Worm (Caenorhabditis elegans) whole organism, young adult: ENCODE data around the gene C34C12.6.

ENCODE experiments used
- B0336.3 ChIP-seq: fragments of 200-800 bp; sonication (Bioruptor generic); IDR thresholded peaks from 2 replicates; pipeline ENCODE4 v1.3.6; 2022; ENCODE audit warnings: missing genetic modification characterization, missing compliant biosample characterization
- D2030.7 ChIP-seq: fragments of 200-800 bp; sonication (Bioruptor generic); IDR thresholded peaks from 2 replicates; pipeline ENCODE4 v1.3.6; 2022; ENCODE audit warnings: missing genetic modification reagents, missing genetic modification characterization, missing compliant biosample characterization
- F10E7.11 ChIP-seq: sonication (generic microtip); optimal IDR thresholded peaks from 2 replicates; lab custom pipeline; 2017; ENCODE audit warnings: mild to moderate bottlenecking, missing genetic modification characterization, moderate library complexity, missing compliant biosample characterization
- F33H1.4 ChIP-seq: fragments of 200-800 bp; sonication (Bioruptor generic); IDR thresholded peaks from 2 replicates; pipeline ENCODE4 v1.3.6; 2022; ENCODE audit warnings: missing genetic modification reagents, missing genetic modification characterization, missing compliant biosample characterization
- F52B5.7 ChIP-seq: sonication (generic microtip); optimal IDR thresholded peaks from 2 replicates; lab custom pipeline; 2016; ENCODE audit warnings: mild to moderate bottlenecking, missing genetic modification characterization, missing compliant biosample characterization
- F55B11.4 ChIP-seq: sonication (generic microtip); optimal IDR thresholded peaks from 2 replicates; lab custom pipeline; 2016; ENCODE audit warnings: missing compliant biosample characterization, missing genetic modification characterization, borderline replicate concordance; ENCODE audit not compliant: insufficient read depth
- Y95B8A.8 ChIP-seq: fragments of 200-800 bp; sonication (Bioruptor generic); IDR thresholded peaks from 2 replicates; pipeline ENCODE4 v1.3.6; 2022; ENCODE audit warnings: missing genetic modification reagents, missing genetic modification characterization, missing compliant biosample characterization
- ZK185.1 ChIP-seq: sonication (generic microtip); optimal IDR thresholded peaks from 2 replicates; lab custom pipeline; 2016; ENCODE audit warnings: mild to moderate bottlenecking, missing genetic modification characterization, missing compliant biosample characterization; ENCODE audit not compliant: poor library complexity, severe bottlenecking
- atf-7 ChIP-seq: sonication (generic microtip); optimal IDR thresholded peaks from 2 replicates; lab custom pipeline; 2017; ENCODE audit warnings: mild to moderate bottlenecking, missing genetic modification characterization, missing compliant biosample characterization
- athp-1 ChIP-seq: sonication (generic microtip); optimal IDR thresholded peaks from 2 replicates; lab custom pipeline; 2017; ENCODE audit warnings: mild to moderate bottlenecking, missing genetic modification characterization, missing compliant biosample characterization
- attf-3 ChIP-seq: fragments of 200-800 bp; sonication (Bioruptor generic); conservative IDR thresholded peaks from 2 replicates; pipeline ENCODE4 v1.3.6; 2022; ENCODE audit warnings: missing genetic modification reagents, missing genetic modification characterization, missing compliant biosample characterization
- cebp-1 ChIP-seq, 2 experiments: fragments of 200-800 bp in 1 of 2; sonication (Bioruptor generic) in 1 of 2; sonication (generic microtip) in 1 of 2; IDR thresholded peaks in 1 of 2; optimal IDR thresholded peaks in 1 of 2; 2 replicates each; pipeline versions ENCODE4 v1.3.6 to Lab custom; 2017 to 2022; ENCODE audit warnings: missing compliant biosample characterization in 2 of 2, missing genetic modification characterization in 2 of 2, mild to moderate bottlenecking in 1 of 2, missing genetic modification reagents in 1 of 2, moderate library complexity in 1 of 2
- ceh-27 ChIP-seq: fragments of 200-800 bp; sonication (Bioruptor generic); optimal IDR thresholded peaks from 2 replicates; lab custom pipeline; 2018; ENCODE audit warnings: mild to moderate bottlenecking, missing genetic modification characterization, moderate library complexity, missing compliant biosample characterization
- ceh-40 ChIP-seq: fragments of 200-800 bp; sonication (Bioruptor generic); IDR thresholded peaks from 2 replicates; pipeline ENCODE4 v1.3.6; 2022; ENCODE audit warnings: missing genetic modification characterization, missing compliant biosample characterization
- chd-7 ChIP-seq: sonication (generic microtip); optimal IDR thresholded peaks from 2 replicates; lab custom pipeline; 2016; ENCODE audit warnings: mild to moderate bottlenecking, missing genetic modification characterization, moderate library complexity, missing compliant biosample characterization
- dox-1 ChIP-seq: fragments of 200-800 bp; sonication (Bioruptor generic); IDR thresholded peaks from 2 replicates; pipeline ENCODE4 v1.3.6; 2022; ENCODE audit warnings: missing genetic modification reagents, missing genetic modification characterization, missing compliant biosample characterization
- egl-18 ChIP-seq: fragments of 200-800 bp; sonication (Bioruptor generic); IDR thresholded peaks from 2 replicates; pipeline ENCODE4 v1.3.6; 2022; ENCODE audit warnings: missing genetic modification reagents, missing genetic modification characterization, missing compliant biosample characterization
- ekl-4 ChIP-seq: fragments of 200-800 bp; sonication (Bioruptor generic); IDR thresholded peaks from 2 replicates; pipeline ENCODE4 v1.3.6; 2022; ENCODE audit warnings: missing genetic modification reagents, missing genetic modification characterization, missing compliant biosample characterization
- ets-4 ChIP-seq: fragments of 200-800 bp; sonication (Bioruptor generic); optimal IDR thresholded peaks from 2 replicates; lab custom pipeline; 2018; ENCODE audit warnings: mild to moderate bottlenecking, missing genetic modification characterization, missing compliant biosample characterization
- hmg-1.2 ChIP-seq: fragments of 200-800 bp; sonication (Bioruptor generic); IDR thresholded peaks from 2 replicates; pipeline ENCODE4 v1.3.6; 2022; ENCODE audit warnings: missing genetic modification reagents, missing genetic modification characterization, missing compliant biosample characterization
- let-607 ChIP-seq, 2 experiments: fragments of 200-800 bp in 1 of 2; sonication (Bioruptor generic) in 1 of 2; sonication (generic microtip) in 1 of 2; optimal IDR thresholded peaks; 2 replicates each; lab custom pipeline; 2016 to 2018; ENCODE audit warnings: mild to moderate bottlenecking in 2 of 2, missing compliant biosample characterization in 2 of 2, missing genetic modification characterization in 2 of 2, moderate library complexity in 2 of 2, missing genotype in 1 of 2
- lin-35 ChIP-seq, 3 experiments: fragments of 150-350 bp in 2 of 3; sonication (generic microtip) in 1 of 3; optimal IDR thresholded peaks; 2 replicates each; lab custom pipeline; 2014 to 2018; ENCODE audit warnings: missing biosample characterization in 3 of 3, missing genetic modification characterization in 3 of 3, missing genetic modification reagents in 3 of 3
- lin-40 ChIP-seq: sonication (generic microtip); optimal IDR thresholded peaks from 2 replicates; lab custom pipeline; 2016; ENCODE audit warnings: missing genetic modification characterization, mild to moderate bottlenecking, missing compliant biosample characterization, missing genotype, missing genetic modification reagents
- lin-54 ChIP-seq: fragments of 200-800 bp; sonication (Bioruptor generic); optimal IDR thresholded peaks from 2 replicates; lab custom pipeline; 2018; ENCODE audit warnings: mild to moderate bottlenecking, missing genetic modification characterization, missing compliant biosample characterization
- lsl-1 ChIP-seq: fragments of 200-800 bp; sonication (Bioruptor generic); optimal IDR thresholded peaks from 2 replicates; lab custom pipeline; 2018; ENCODE audit warnings: mild to moderate bottlenecking, missing genetic modification characterization, moderate library complexity, missing compliant biosample characterization
- lsy-27 ChIP-seq: sonication (generic microtip); optimal IDR thresholded peaks from 2 replicates; lab custom pipeline; 2017; ENCODE audit warnings: missing genetic modification characterization, mild to moderate bottlenecking, missing compliant biosample characterization, antibody characterized with exemption, missing genotype, borderline replicate concordance; ENCODE audit not compliant: insufficient read depth
- madf-10 ChIP-seq: sonication (generic microtip); optimal IDR thresholded peaks from 2 replicates; lab custom pipeline; 2016; ENCODE audit warnings: mild to moderate bottlenecking, missing genetic modification characterization, missing compliant biosample characterization
- madf-3 ChIP-seq: fragments of 200-800 bp; sonication (Bioruptor generic); IDR thresholded peaks from 2 replicates; pipeline ENCODE4 v1.3.6; 2022; ENCODE audit warnings: missing genetic modification reagents, missing genetic modification characterization, missing compliant biosample characterization
- madf-6 ChIP-seq: fragments of 200-800 bp; sonication (Bioruptor generic); IDR thresholded peaks from 2 replicates; pipeline ENCODE4 v1.3.6; 2022; ENCODE audit warnings: missing genetic modification reagents, missing genetic modification characterization, missing compliant biosample characterization
- nfyb-1 ChIP-seq: fragments of 200-800 bp; sonication (Bioruptor generic); IDR thresholded peaks from 2 replicates; pipeline ENCODE4 v1.3.6; 2022; ENCODE audit warnings: missing genetic modification reagents, missing genetic modification characterization, missing compliant biosample characterization
- nhr-120 ChIP-seq: fragments of 200-800 bp; sonication (Bioruptor generic); IDR thresholded peaks from 2 replicates; pipeline ENCODE4 v1.3.6; 2022; ENCODE audit warnings: missing genetic modification characterization, missing compliant biosample characterization
- nhr-179 ChIP-seq: sonication (generic microtip); optimal IDR thresholded peaks from 2 replicates; lab custom pipeline; 2016; ENCODE audit warnings: mild to moderate bottlenecking, missing genetic modification characterization, missing compliant biosample characterization
- nhr-27 ChIP-seq: fragments of 200-800 bp; sonication (Bioruptor generic); optimal IDR thresholded peaks from 2 replicates; lab custom pipeline; 2018; ENCODE audit warnings: mild to moderate bottlenecking, missing genetic modification characterization, moderate library complexity, missing compliant biosample characterization
- nhr-80 ChIP-seq: sonication (generic microtip); optimal IDR thresholded peaks from 2 replicates; lab custom pipeline; 2016; ENCODE audit warnings: missing genetic modification characterization, missing compliant biosample characterization
- snpc-4 ChIP-seq, 5 experiments: fragments of 150-350 bp in 1 of 5; sonication (generic microtip) in 4 of 5; optimal IDR thresholded peaks; 2 replicates each; lab custom pipeline; 2014 to 2018; ENCODE audit warnings: missing genetic modification characterization in 5 of 5, missing biosample characterization in 3 of 5, antibody characterized with exemption in 2 of 5, mild to moderate bottlenecking in 2 of 5, missing compliant biosample characterization in 2 of 5, missing genotype in 2 of 5, moderate library complexity in 2 of 5, missing genetic modification reagents in 1 of 5
- sptf-2 ChIP-seq: fragments of 200-800 bp; sonication (Bioruptor generic); optimal IDR thresholded peaks from 2 replicates; lab custom pipeline; 2018; ENCODE audit warnings: mild to moderate bottlenecking, missing genetic modification characterization, missing compliant biosample characterization
- tbp1 ChIP-seq: fragments of 200-800 bp; sonication (Bioruptor generic); optimal IDR thresholded peaks from 2 replicates; lab custom pipeline; 2018; ENCODE audit warnings: mild to moderate bottlenecking, missing genetic modification characterization, missing compliant biosample characterization
- ztf-22 ChIP-seq: fragments of 200-800 bp; sonication (Bioruptor generic); optimal IDR thresholded peaks from 2 replicates; lab custom pipeline; 2018; ENCODE audit warnings: mild to moderate bottlenecking, missing genetic modification characterization, moderate library complexity, missing compliant biosample characterization
- ztf-3 ChIP-seq: fragments of 200-800 bp; sonication (Bioruptor generic); optimal IDR thresholded peaks from 2 replicates; lab custom pipeline; 2018; ENCODE audit warnings: mild to moderate bottlenecking, missing genetic modification characterization, missing compliant biosample characterization

Gene C34C12.6

ce11 chrIII:3509908-3510307 is 27.5 kb downstream of the C34C12.6 start, which contains the start of the genes M01F1.4 and mrpl-35:
Gene M01F1.4 (minus strand): TSS chrIII:3510033.
Gene mrpl-35 (plus strand): TSS chrIII:3510237.
- peak; percentile 16 for TF ChIP-seq lin-54 (GFP tag; lab: Kevin White, UChicago)
- no peak for TF ChIP-seq attf-3 (GFP tag; lab: Robert Waterston, UW)
- TF ChIP-seq lsy-27 (tag; lab: Kevin White, UChicago) = no peak
- TF ChIP-seq nhr-120 = 0 out of 2 replicates have a peak, but pooled peaks have one; percentile 22
- TF ChIP-seq nfyb-1 (GFP tag; lab: Robert Waterston, UW) = no peak
- no peak for TF ChIP-seq athp-1
- TF ChIP-seq nhr-80 (tag; lab: Kevin White, UChicago) = peak; percentile 13
- no peak; the same call in 1 of the 2 replicates for TF ChIP-seq madf-6 (GFP tag; lab: Robert Waterston, UW)
- no peak for TF ChIP-seq snpc-4 (GFP tag; optimal IDR thresholded peaks at IDR 0.05; lab: Kevin White, UChicago)
- TF ChIP-seq snpc-4 (tag; optimal IDR thresholded peaks at IDR 0.05; lab: Kevin White, UChicago) = peak in 3 of 4 experiments; percentile 6 to 36 (median 27)
- no peak for TF ChIP-seq let-607 (tag; optimal IDR thresholded peaks at IDR 0.05; lab: Kevin White, UChicago)
- TF ChIP-seq sptf-2 (GFP tag; lab: Kevin White, UChicago) = no peak
- peak in 1 of 3 experiments; percentile 9 for TF ChIP-seq lin-35 (GFP tag; optimal IDR thresholded peaks at IDR 0.05; lab: Kevin White, UChicago)
- peak; percentile 78 for TF ChIP-seq lsl-1
- TF ChIP-seq D2030.7 = peak; percentile 31; the same call in 1 of the 2 replicates
- peak; percentile 44; the same call in 1 of the 2 replicates for TF ChIP-seq F33H1.4 (GFP tag; lab: Robert Waterston, UW)
- peak; percentile 97 for TF ChIP-seq hmg-1.2 (GFP tag; lab: Robert Waterston, UW)
- TF ChIP-seq lin-40 (tag; lab: Kevin White, UChicago) = peak; percentile 1
- no peak for TF ChIP-seq madf-10 (tag; lab: Kevin White, UChicago)
- TF ChIP-seq dox-1 (GFP tag; lab: Robert Waterston, UW) = peak; percentile 44
- TF ChIP-seq nhr-179 (tag; lab: Kevin White, UChicago) = no peak

ce11 chrIII:3511808-3512207 is 29.4 kb downstream of the C34C12.6 start:
- TF ChIP-seq ztf-3 (GFP tag; lab: Kevin White, UChicago) (no peak), atf-7 (tag; lab: Kevin White, UChicago) (no peak), chd-7 (no peak), ceh-27 (GFP tag; lab: Kevin White, UChicago) (no peak)

- TF ChIP-seq ZK185.1 (tag; lab: Kevin White, UChicago) (no peak), F33H1.4 (GFP tag; lab: Robert Waterston, UW) (no peak), egl-18 (GFP tag; lab: Robert Waterston, UW) (no peak), B0336.3 (GFP tag; lab: Robert Waterston, UW) (no peak), nhr-80 (tag; lab: Kevin White, UChicago) (peak; percentile 8), nhr-27 (no peak), F52B5.7 (tag; lab: Kevin White, UChicago) (no peak), ceh-40 (no peak)
These were observed 37.1 kb downstream of the C34C12.6 start, which contains the start of gene hmit-1.3 for ce11 chrIII:3519505-3519904. Gene hmit-1.3 (minus strand): TSS chrIII:3519607.

ce11 chrIII:3520417-3520816 is 38.0 kb downstream of the C34C12.6 start:
- no peak for TF ChIP-seq F55B11.4 (tag; lab: Kevin White, UChicago)
- TF ChIP-seq madf-3 (GFP tag; lab: Robert Waterston, UW) = no peak
- TF ChIP-seq cebp-1 (GFP tag; IDR thresholded peaks at IDR 0.05; lab: Robert Waterston, UW) = no peak
- TF ChIP-seq cebp-1 (tag; optimal IDR thresholded peaks at IDR 0.05; lab: Kevin White, UChicago) = peak; percentile 61
- no peak for TF ChIP-seq Y95B8A.8 (GFP tag; lab: Robert Waterston, UW)
- TF ChIP-seq nhr-80 (tag; lab: Kevin White, UChicago) = peak; percentile 87
- peak; percentile 3 for TF ChIP-seq madf-10 (tag; lab: Kevin White, UChicago)
- TF ChIP-seq chd-7 = peak; percentile 22
- peak; percentile 70 to 76 for TF ChIP-seq let-607 (tag; optimal IDR thresholded peaks at IDR 0.05; lab: Kevin White, UChicago)
- no peak for TF ChIP-seq lin-35 (GFP tag; optimal IDR thresholded peaks at IDR 0.05; lab: Kevin White, UChicago)
- TF ChIP-seq tbp1 = peak; percentile 23
- TF ChIP-seq lin-40 (tag; lab: Kevin White, UChicago) = peak; percentile 8
- TF ChIP-seq F10E7.11 (tag; lab: Kevin White, UChicago) = no peak
- TF ChIP-seq ets-4 = peak; percentile 41
- peak; percentile 47 for TF ChIP-seq atf-7 (tag; lab: Kevin White, UChicago)
- TF ChIP-seq ztf-22 (GFP tag; lab: Kevin White, UChicago) = peak; percentile 50
- TF ChIP-seq ZK185.1 (tag; lab: Kevin White, UChicago) = no peak
- TF ChIP-seq ekl-4 (GFP tag; lab: Robert Waterston, UW) = no peak
